Worm (Caenorhabditis elegans): ENCODE results near the gene plx-1.

plx-1 gene

ce11 chrIV:959221-959620, at the start of gene plx-1:
Gene plx-1, plus strand, starts transcription at chrIV:959521.
- TF ChIP-seq med-1 (GFP tag; optimal IDR thresholded peaks at IDR 0.05; ENCODE audit: insufficient read depth), result no peak
- TF ChIP-seq flt-1 (GFP tag; IDR thresholded peaks at IDR 0.05), result no peak
- TF ChIP-seq ztf-23 (GFP tag; IDR thresholded peaks at IDR 0.05), result no peak
- no peak for TF ChIP-seq tab-1 (GFP tag; IDR thresholded peaks at IDR 0.05)
- TF ChIP-seq ref-1 (GFP tag; conservative IDR thresholded peaks at IDR 0.05), result no peak

DNA sequence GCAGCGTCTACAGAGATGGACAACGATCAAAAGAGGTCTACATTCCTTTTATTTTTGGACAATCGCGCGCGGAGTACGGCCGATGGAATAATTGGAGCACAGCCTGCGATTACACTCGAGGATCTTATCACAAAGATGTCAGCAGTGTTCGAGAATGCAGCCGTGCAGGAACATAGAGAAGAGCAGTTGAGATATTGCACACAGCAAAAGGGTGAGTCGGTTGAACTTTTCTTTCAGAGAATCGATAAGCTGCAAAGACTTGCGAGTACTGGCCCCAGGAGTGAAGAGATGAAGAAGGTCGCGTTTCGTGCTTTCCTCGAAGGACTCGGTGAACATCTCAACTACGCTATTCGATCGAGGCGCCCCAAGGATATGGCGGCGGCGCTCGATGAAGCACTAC, 44.5 kb upstream of the plx-1 start:
- no peak for TF ChIP-seq ztf-29 (GFP tag; IDR thresholded peaks at IDR 0.05)
- no peak for TF ChIP-seq ref-1 (GFP tag; conservative IDR thresholded peaks at IDR 0.05)
- TF ChIP-seq tab-1 (GFP tag; IDR thresholded peaks at IDR 0.05), result no peak
- no peak for TF ChIP-seq flt-1 (GFP tag; IDR thresholded peaks at IDR 0.05)
- no peak for TF ChIP-seq cog-1 (tag; optimal IDR thresholded peaks at IDR 0.05)
- no peak for TF ChIP-seq T22C8.4 (GFP tag; IDR thresholded peaks at IDR 0.05)
- TF ChIP-seq ztf-23 (GFP tag; IDR thresholded peaks at IDR 0.05), result no peak
- TF ChIP-seq klf-2 (GFP tag; conservative IDR thresholded peaks at IDR 0.05), result no peak
- TF ChIP-seq med-1 (GFP tag; optimal IDR thresholded peaks at IDR 0.05; ENCODE audit: insufficient read depth), result no peak

ce11 chrIV:917640-918039, 41.7 kb upstream of the plx-1 start:
- TF ChIP-seq ztf-29 (GFP tag; IDR thresholded peaks at IDR 0.05), result no peak
- no peak for TF ChIP-seq flt-1 (GFP tag; IDR thresholded peaks at IDR 0.05)
- no peak for TF ChIP-seq ref-1 (GFP tag; conservative IDR thresholded peaks at IDR 0.05)
- TF ChIP-seq cog-1 (tag; optimal IDR thresholded peaks at IDR 0.05), result no peak
- no peak for TF ChIP-seq med-1 (GFP tag; optimal IDR thresholded peaks at IDR 0.05; ENCODE audit: insufficient read depth)
- TF ChIP-seq ztf-23 (GFP tag; IDR thresholded peaks at IDR 0.05), result no peak
- TF ChIP-seq T22C8.4 (GFP tag; IDR thresholded peaks at IDR 0.05), result no peak
- no peak for TF ChIP-seq tab-1 (GFP tag; IDR thresholded peaks at IDR 0.05)
- TF ChIP-seq klf-2 (GFP tag; conservative IDR thresholded peaks at IDR 0.05), result no peak

ce11 chrIV:919690-920089, 39.6 kb upstream of the plx-1 start, which contains the start of gene F58H7.5:
Gene F58H7.5, plus strand, starts transcription at chrIV:919990.
- no peak for TF ChIP-seq ztf-29 (GFP tag; IDR thresholded peaks at IDR 0.05)
- no peak for TF ChIP-seq flt-1 (GFP tag; IDR thresholded peaks at IDR 0.05)
- TF ChIP-seq T22C8.4 (GFP tag; IDR thresholded peaks at IDR 0.05), result no peak
- TF ChIP-seq ztf-23 (GFP tag; IDR thresholded peaks at IDR 0.05), result no peak
- TF ChIP-seq cog-1 (tag; optimal IDR thresholded peaks at IDR 0.05), result no peak
- TF ChIP-seq klf-2 (GFP tag; conservative IDR thresholded peaks at IDR 0.05), result no peak
- TF ChIP-seq med-1 (GFP tag; optimal IDR thresholded peaks at IDR 0.05; ENCODE audit: insufficient read depth), result no peak
- TF ChIP-seq ref-1 (GFP tag; conservative IDR thresholded peaks at IDR 0.05), result no peak
- TF ChIP-seq tab-1 (GFP tag; IDR thresholded peaks at IDR 0.05), result no peak

DNA sequence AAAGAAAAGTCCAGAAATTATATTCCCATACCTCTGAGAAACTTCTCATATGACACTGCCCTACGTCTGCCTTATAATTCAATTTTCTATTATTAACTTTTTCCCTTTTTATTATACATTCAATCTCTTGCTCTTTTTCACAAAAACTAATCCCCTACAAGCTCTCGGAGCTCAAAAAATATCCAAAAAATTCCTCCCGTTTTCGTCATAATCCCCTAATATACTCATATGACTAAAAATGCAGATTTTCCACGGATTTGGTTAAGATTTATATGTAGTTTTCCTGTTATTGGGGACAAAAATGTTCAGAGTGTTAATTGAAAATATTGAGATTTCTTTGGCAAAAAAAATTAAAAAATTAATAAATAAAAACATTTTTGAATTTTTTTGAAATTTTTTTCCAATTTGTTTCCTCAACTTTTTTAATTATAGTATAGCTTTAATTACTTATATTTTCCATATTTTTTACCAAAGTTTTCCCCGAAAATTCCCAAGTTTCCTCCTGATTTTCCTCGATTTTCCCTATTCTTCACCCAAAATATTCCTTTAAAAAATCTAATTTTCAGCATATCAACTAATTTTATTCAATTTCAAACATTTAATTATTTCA, 34.9 kb upstream of the plx-1 start, which contains the start of gene lgc-30:
TSS of gene lgc-30 (plus strand) at position 560 of the 610 bp plus-strand sequence.
- no peak for TF ChIP-seq ztf-23 (GFP tag; IDR thresholded peaks at IDR 0.05)
- no peak for TF ChIP-seq med-1 (GFP tag; optimal IDR thresholded peaks at IDR 0.05; ENCODE audit: insufficient read depth)
- TF ChIP-seq T22C8.4 (GFP tag; IDR thresholded peaks at IDR 0.05), result no peak
- no peak for TF ChIP-seq klf-2 (GFP tag; conservative IDR thresholded peaks at IDR 0.05)
- TF ChIP-seq flt-1 (GFP tag; IDR thresholded peaks at IDR 0.05), result no peak
- TF ChIP-seq ref-1 (GFP tag; conservative IDR thresholded peaks at IDR 0.05), result no peak
- TF ChIP-seq cog-1 (tag; optimal IDR thresholded peaks at IDR 0.05), result no peak
- no peak for TF ChIP-seq tab-1 (GFP tag; IDR thresholded peaks at IDR 0.05)
- no peak for TF ChIP-seq ztf-29 (GFP tag; IDR thresholded peaks at IDR 0.05)

- TF ChIP-seq flt-1 (GFP tag; IDR thresholded peaks at IDR 0.05) (no peak), ztf-29 (GFP tag; IDR thresholded peaks at IDR 0.05) (no peak), tab-1 (GFP tag; IDR thresholded peaks at IDR 0.05) (no peak), med-1 (GFP tag; optimal IDR thresholded peaks at IDR 0.05; ENCODE audit: insufficient read depth) (no peak), cog-1 (tag; optimal IDR thresholded peaks at IDR 0.05) (no peak)
Measured at ce11 chrIV:927510-927909, 31.8 kb upstream of the plx-1 start.

- TF ChIP-seq med-1 (GFP tag; optimal IDR thresholded peaks at IDR 0.05; ENCODE audit: insufficient read depth) (no peak), klf-2 (GFP tag; conservative IDR thresholded peaks at IDR 0.05) (no peak), ztf-23 (GFP tag; IDR thresholded peaks at IDR 0.05) (no peak), cog-1 (tag; optimal IDR thresholded peaks at IDR 0.05) (no peak), ztf-29 (GFP tag; IDR thresholded peaks at IDR 0.05) (no peak), tab-1 (GFP tag; IDR thresholded peaks at IDR 0.05) (no peak), flt-1 (GFP tag; IDR thresholded peaks at IDR 0.05) (no peak), T22C8.4 (GFP tag; IDR thresholded peaks at IDR 0.05) (no peak)
Measured at ce11 chrIV:935725-936124, 23.6 kb upstream of the plx-1 start, which contains the start of gene F58H7.1. Gene F58H7.1, minus strand, starts transcription at chrIV:935825.

DNA sequence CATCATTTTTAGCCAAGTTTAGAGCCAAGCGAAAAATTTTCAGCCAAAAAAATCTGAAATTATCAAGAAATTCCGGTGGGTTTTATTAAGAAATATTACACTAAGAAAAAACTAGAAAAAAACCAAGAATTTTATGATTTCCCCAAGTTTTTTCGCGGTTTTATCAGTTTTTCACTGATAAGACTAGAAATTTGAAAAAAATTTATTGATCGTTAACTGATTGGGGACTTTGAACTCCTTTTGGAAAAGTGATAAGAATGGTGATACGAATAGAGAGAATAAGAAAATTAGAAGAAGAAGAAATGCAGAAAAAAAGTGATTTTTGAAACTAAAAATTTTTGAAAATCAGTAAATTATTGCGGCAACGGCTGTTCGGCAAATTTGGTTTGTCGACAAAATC, 13.7 kb upstream of the plx-1 start, which contains the start of gene faah-3:
TSS of gene faah-3 (minus strand) at position 53 of the 400 bp plus-strand sequence.
- TF ChIP-seq ztf-23 (GFP tag; IDR thresholded peaks at IDR 0.05) (no peak), ztf-29 (GFP tag; IDR thresholded peaks at IDR 0.05) (no peak), med-1 (GFP tag; optimal IDR thresholded peaks at IDR 0.05; ENCODE audit: insufficient read depth) (no peak), tab-1 (GFP tag; IDR thresholded peaks at IDR 0.05) (no peak), klf-2 (GFP tag; conservative IDR thresholded peaks at IDR 0.05) (no peak), cog-1 (tag; optimal IDR thresholded peaks at IDR 0.05) (no peak), flt-1 (GFP tag; IDR thresholded peaks at IDR 0.05) (no peak), ref-1 (GFP tag; conservative IDR thresholded peaks at IDR 0.05) (no peak), T22C8.4 (GFP tag; IDR thresholded peaks at IDR 0.05) (no peak)

- TF ChIP-seq cog-1 (tag; optimal IDR thresholded peaks at IDR 0.05) (peak; percentile 2), flt-1 (GFP tag; IDR thresholded peaks at IDR 0.05) (no peak)
Measured at ce11 chrIV:949940-950592, 9.3 kb upstream of the plx-1 start.

- TF ChIP-seq ztf-29 (GFP tag; IDR thresholded peaks at IDR 0.05) (no peak), ztf-23 (GFP tag; IDR thresholded peaks at IDR 0.05) (no peak), klf-2 (GFP tag; conservative IDR thresholded peaks at IDR 0.05) (no peak), T22C8.4 (GFP tag; IDR thresholded peaks at IDR 0.05) (no peak), flt-1 (GFP tag; IDR thresholded peaks at IDR 0.05) (no peak), med-1 (GFP tag; optimal IDR thresholded peaks at IDR 0.05; ENCODE audit: insufficient read depth) (no peak), tab-1 (GFP tag; IDR thresholded peaks at IDR 0.05) (no peak), ref-1 (GFP tag; conservative IDR thresholded peaks at IDR 0.05) (no peak), cog-1 (tag; optimal IDR thresholded peaks at IDR 0.05) (no peak)
Measured at ce11 chrIV:951569-951968, 7.8 kb upstream of the plx-1 start.
